Fruit fly (Drosophila melanogaster) whole organism, adult: Measurements from ENCODE around the gene glec.

Experiments used
- CG1620 ChIP-seq: fragments of 200-800 bp; sonication (Bioruptor generic); optimal IDR thresholded peaks from 2 replicates; lab custom pipeline; 2016; ENCODE audit warnings: missing biosample characterization, missing genetic modification characterization
- CG33017 ChIP-seq: fragments of 200-800 bp; sonication (Bioruptor generic); optimal IDR thresholded peaks from 2 replicates; lab custom pipeline; 2018; ENCODE audit warnings: missing biosample characterization, mild to moderate bottlenecking, missing genetic modification characterization, moderate library complexity
- cnc ChIP-seq, 2 experiments: fragments of >200 bp; optimal IDR thresholded peaks; 2 replicates each; lab custom pipeline; 2017
- kay ChIP-seq: fragments of 200-800 bp; sonication (Bioruptor generic); peaks from one replicate; lab custom pipeline; 2016; ENCODE audit warnings: missing biosample characterization, missing genetic modification characterization, borderline replicate concordance

- no peak for TF ChIP-seq cnc (optimal IDR thresholded peaks at IDR 0.05; lab: Kevin White, UChicago)
- TF ChIP-seq kay (GFP tag; lab: Kevin White, UChicago): no peak
- peak; percentile 12 for TF ChIP-seq CG33017 (tag; lab: Kevin White, UChicago)
- no peak for TF ChIP-seq CG1620
Measured at dm6 chr3R:21874982-21875466, 19.0 kb upstream of the glec start, which contains the start of gene CG6656.
